Fruit fly (Drosophila melanogaster): ENCODE measurements around the gene WRNexo.

dm6 chr3R:18389790-18390189, 23.8 kb upstream of the WRNexo start, which contains the start of gene Vha100-4:
- TF ChIP-seq psq (GFP tag; optimal IDR thresholded peaks at IDR 0.05) (no peak), tai (GFP tag; optimal IDR thresholded peaks at IDR 0.05) (no peak), Vsx2 (GFP tag; optimal IDR thresholded peaks at IDR 0.05; ENCODE audit: partially characterized antibody) (no peak)
